Worm (Caenorhabditis elegans) whole organism, mixed stage, embryonic: ENCODE data around the gene gap-2.
"Not testable (repeated sequence)": the region's sequence is repeated elsewhere in the genome, so short reads cannot be mapped to it uniquely, and the experiment has no call there.

Experiments used
- M03D4.4 ChIP-seq: sonication (generic microtip); optimal IDR thresholded peaks from 2 replicates; lab custom pipeline; 2017; ENCODE audit warnings: mild to moderate bottlenecking, missing genetic modification characterization, missing compliant biosample characterization
- bed-3 ChIP-seq: fragments of 200-800 bp; sonication (Bioruptor generic); optimal IDR thresholded peaks from 3 replicates; lab custom pipeline; 2018; ENCODE audit warnings: mild to moderate bottlenecking, missing genetic modification characterization, moderate library complexity, missing compliant biosample characterization
- blmp-1 ChIP-seq: fragments of 150-350 bp; optimal IDR thresholded peaks from 2 replicates; lab custom pipeline; 2014; ENCODE audit warnings: missing biosample characterization, missing genetic modification characterization
- ceh-39 ChIP-seq: fragments of 150-350 bp; optimal IDR thresholded peaks from 2 replicates; lab custom pipeline; 2014; ENCODE audit warnings: missing biosample characterization, missing genetic modification characterization
- ceh-43 ChIP-seq: fragments of 200-800 bp; sonication (Bioruptor generic); optimal IDR thresholded peaks from 2 replicates; lab custom pipeline; 2018; ENCODE audit warnings: mild to moderate bottlenecking, missing genetic modification characterization, moderate library complexity, missing compliant biosample characterization
- ceh-83 ChIP-seq: fragments of 200-800 bp; sonication (Bioruptor generic); optimal IDR thresholded peaks from 2 replicates; lab custom pipeline; 2018; ENCODE audit warnings: mild to moderate bottlenecking, missing genetic modification characterization, missing compliant biosample characterization
- ces-1 ChIP-seq: fragments of 150-350 bp; optimal IDR thresholded peaks from 2 replicates; lab custom pipeline; 2014; ENCODE audit warnings: missing biosample characterization, missing genetic modification reagents, missing genetic modification characterization
- cnd-1 ChIP-seq: fragments of 200-800 bp; sonication (Bioruptor generic); optimal IDR thresholded peaks from 2 replicates; lab custom pipeline; 2018; ENCODE audit warnings: mild to moderate bottlenecking, missing genetic modification characterization, missing compliant biosample characterization
- drap-1 ChIP-seq: fragments of 200-800 bp; sonication (Bioruptor generic); optimal IDR thresholded peaks from 3 replicates; lab custom pipeline; 2018; ENCODE audit warnings: mild to moderate bottlenecking, missing genetic modification characterization, missing compliant biosample characterization
- elt-1 ChIP-seq: sonication (generic microtip); optimal IDR thresholded peaks from 2 replicates; lab custom pipeline; 2017; ENCODE audit warnings: missing genetic modification characterization, mild to moderate bottlenecking, missing compliant biosample characterization, antibody characterized with exemption, moderate library complexity, borderline replicate concordance; ENCODE audit not compliant: insufficient read depth
- elt-3 ChIP-seq: fragments of 150-350 bp; optimal IDR thresholded peaks from 2 replicates; lab custom pipeline; 2014; ENCODE audit warnings: missing biosample characterization, missing genetic modification characterization
- flh-1 ChIP-seq: fragments of 200-800 bp; sonication (Bioruptor generic); optimal IDR thresholded peaks from 2 replicates; lab custom pipeline; 2018; ENCODE audit warnings: mild to moderate bottlenecking, missing genetic modification characterization, moderate library complexity, missing compliant biosample characterization
- ham-2 ChIP-seq: fragments of 200-800 bp; sonication (Bioruptor generic); optimal IDR thresholded peaks from 2 replicates; lab custom pipeline; 2018; ENCODE audit warnings: mild to moderate bottlenecking, missing genetic modification characterization, missing compliant biosample characterization
- hlh-1 ChIP-seq: fragments of 150-350 bp; optimal IDR thresholded peaks from 2 replicates; lab custom pipeline; 2014; ENCODE audit warnings: missing biosample characterization, missing genetic modification reagents, missing genetic modification characterization
- lin-32 ChIP-seq: fragments of 200-800 bp; sonication (Bioruptor generic); optimal IDR thresholded peaks from 2 replicates; lab custom pipeline; 2018; ENCODE audit warnings: mild to moderate bottlenecking, missing genetic modification characterization, missing compliant biosample characterization
- lsy-2 ChIP-seq: fragments of 150-350 bp; optimal IDR thresholded peaks from 2 replicates; lab custom pipeline; 2014; ENCODE audit warnings: missing biosample characterization, missing genetic modification characterization
- mab-5 ChIP-seq: fragments of 150-350 bp; optimal IDR thresholded peaks from 2 replicates; lab custom pipeline; 2014; ENCODE audit warnings: missing biosample characterization, missing genetic modification characterization
- mep-1 ChIP-seq: fragments of 150-350 bp; optimal IDR thresholded peaks from 2 replicates; lab custom pipeline; 2017; ENCODE audit warnings: missing biosample characterization, missing genetic modification reagents, missing genetic modification characterization, inconsistent platforms
- mls-2 ChIP-seq: sonication (generic microtip); optimal IDR thresholded peaks from 2 replicates; lab custom pipeline; 2016; ENCODE audit warnings: mild to moderate bottlenecking, missing genetic modification characterization, moderate library complexity, missing compliant biosample characterization
- nhr-12 ChIP-seq: fragments of 150-350 bp; optimal IDR thresholded peaks from 2 replicates; lab custom pipeline; 2014; ENCODE audit warnings: missing biosample characterization, missing genetic modification characterization
- nhr-2 ChIP-seq: fragments of 150-350 bp; optimal IDR thresholded peaks from 2 replicates; lab custom pipeline; 2014; ENCODE audit warnings: missing biosample characterization, missing genetic modification characterization
- nhr-237 ChIP-seq: fragments of 150-350 bp; optimal IDR thresholded peaks from 2 replicates; lab custom pipeline; 2014; ENCODE audit warnings: missing biosample characterization, missing genetic modification characterization
- nhr-28 ChIP-seq: fragments of 150-350 bp; optimal IDR thresholded peaks from 2 replicates; lab custom pipeline; 2014; ENCODE audit warnings: missing biosample characterization, missing genetic modification characterization
- nhr-76 ChIP-seq: sonication (generic microtip); optimal IDR thresholded peaks from 2 replicates; lab custom pipeline; 2017; ENCODE audit warnings: missing biosample characterization, missing genetic modification characterization
- pha-4 ChIP-seq: fragments of 150-350 bp; optimal IDR thresholded peaks from 2 replicates; lab custom pipeline; 2018; ENCODE audit warnings: missing biosample characterization, missing genetic modification reagents, missing genetic modification characterization
- sem-2 ChIP-seq: fragments of 200-800 bp; sonication (Bioruptor generic); optimal IDR thresholded peaks from 2 replicates; lab custom pipeline; 2018; ENCODE audit warnings: mild to moderate bottlenecking, missing genetic modification characterization, missing compliant biosample characterization
- snpc-4 ChIP-seq: fragments of 150-350 bp; optimal IDR thresholded peaks from 2 replicates; lab custom pipeline; 2014; ENCODE audit warnings: missing biosample characterization, missing genetic modification characterization
- sptf-1 ChIP-seq: sonication (generic microtip); optimal IDR thresholded peaks from 2 replicates; lab custom pipeline; 2017; ENCODE audit warnings: mild to moderate bottlenecking, missing genetic modification characterization, moderate library complexity, missing compliant biosample characterization
- tbx-8 ChIP-seq: fragments of 200-800 bp; sonication (Bioruptor generic); optimal IDR thresholded peaks from 2 replicates; lab custom pipeline; 2018; ENCODE audit warnings: mild to moderate bottlenecking, missing genetic modification characterization, moderate library complexity, missing compliant biosample characterization
- unc-120 ChIP-seq: sonication (generic microtip); optimal IDR thresholded peaks from 2 replicates; lab custom pipeline; 2017; ENCODE audit warnings: missing genetic modification characterization, missing compliant biosample characterization; ENCODE audit not compliant: poor library complexity, severe bottlenecking
- unc-39 ChIP-seq: fragments of 150-350 bp; optimal IDR thresholded peaks from 2 replicates; lab custom pipeline; 2014; ENCODE audit warnings: missing biosample characterization, missing genetic modification characterization
- unc-62 ChIP-seq: fragments of 150-350 bp; optimal IDR thresholded peaks from 2 replicates; lab custom pipeline; 2014; ENCODE audit warnings: missing biosample characterization, missing genetic modification reagents, missing genetic modification characterization
- zip-8 ChIP-seq: fragments of 150-350 bp; optimal IDR thresholded peaks from 2 replicates; lab custom pipeline; 2014; ENCODE audit warnings: missing biosample characterization, missing genetic modification characterization
- ztf-11 ChIP-seq: fragments of 150-350 bp; optimal IDR thresholded peaks from 2 replicates; lab custom pipeline; 2014; ENCODE audit warnings: missing biosample characterization, missing genetic modification characterization

Gene gap-2

ce11 chrX:9456579-9456978, 15.7 kb upstream of the gap-2 start:
- no peak for TF ChIP-seq elt-1 (tag; lab: Kevin White, UChicago)
- TF ChIP-seq mep-1: no peak
- TF ChIP-seq, all 35 proteins: peak for 0

DNA sequence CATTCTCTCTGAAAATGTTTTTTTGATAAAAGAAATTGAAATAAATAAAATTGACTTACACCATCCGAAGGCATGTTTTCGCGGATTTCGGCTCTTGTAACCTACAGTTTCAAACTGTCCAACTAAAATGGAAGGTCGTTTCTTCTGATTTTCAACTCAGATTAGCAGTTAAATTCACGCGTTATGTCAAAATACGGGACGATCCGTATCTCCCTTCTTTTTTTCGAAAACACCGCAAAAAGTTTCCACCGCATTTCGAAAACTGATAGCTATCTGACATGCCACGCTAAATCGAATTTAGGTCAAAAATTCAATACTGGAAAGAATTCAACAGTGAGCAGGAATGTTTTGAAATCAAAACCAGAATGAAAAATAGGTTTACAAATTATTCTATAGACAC, 14.1 kb upstream of the gap-2 start, which contains the start of gene tba-8:
tba-8 (minus strand) TSS at position 207 of the 400 bp plus-strand sequence.
- no peak for TF ChIP-seq mls-2 (tag; lab: Kevin White, UChicago)
- no peak for TF ChIP-seq nhr-2 (tag; lab: Kevin White, UChicago)
- no peak for TF ChIP-seq mab-5 (tag; lab: Kevin White, UChicago)
- TF ChIP-seq nhr-12 (tag; lab: Kevin White, UChicago): no peak
- no peak for TF ChIP-seq hlh-1 (tag; lab: Kevin White, UChicago)
- TF ChIP-seq pha-4: no peak
- no peak for TF ChIP-seq unc-39
- TF ChIP-seq ham-2 (GFP tag; lab: Kevin White, UChicago): no peak
- no peak for TF ChIP-seq ztf-11 (tag; lab: Kevin White, UChicago)

DNA sequence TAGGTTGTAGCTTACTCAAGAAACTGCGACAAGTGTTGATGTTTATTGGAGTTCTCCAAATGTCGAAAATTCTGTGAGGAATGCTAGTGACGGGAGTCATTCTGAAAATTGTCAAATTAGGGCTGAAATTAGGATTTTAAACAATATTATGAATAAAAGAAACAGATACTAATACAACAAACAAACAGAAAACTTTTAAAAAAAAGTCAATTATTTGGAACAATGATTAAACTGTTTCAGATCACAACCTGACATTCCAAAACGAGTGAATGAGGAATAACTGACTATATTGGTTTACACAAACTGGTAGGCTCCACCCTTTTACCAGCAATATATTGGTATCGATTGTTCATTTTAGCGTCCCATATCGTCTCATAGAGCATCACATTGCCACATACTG, 11.4 kb upstream of the gap-2 start, which contains the start of gene ZK899.5:
ZK899.5 (minus strand) TSS at position 101 of the 400 bp plus-strand sequence.
- not testable (repeated sequence) for TF ChIP-seq flh-1 (GFP tag; lab: Kevin White, UChicago); pha-4; mab-5 (tag; lab: Kevin White, UChicago)

- not testable (repeated sequence) for TF ChIP-seq sem-2 (GFP tag; lab: Kevin White, UChicago); pha-4; cnd-1 (tag; lab: Kevin White, UChicago)
These were observed 9.2 kb upstream of the gap-2 start, which contains the start of gene ZK899.6 for ce11 chrX:9463045-9463444. TSS of gene ZK899.6 (plus strand) at chrX:9463345.

DNA sequence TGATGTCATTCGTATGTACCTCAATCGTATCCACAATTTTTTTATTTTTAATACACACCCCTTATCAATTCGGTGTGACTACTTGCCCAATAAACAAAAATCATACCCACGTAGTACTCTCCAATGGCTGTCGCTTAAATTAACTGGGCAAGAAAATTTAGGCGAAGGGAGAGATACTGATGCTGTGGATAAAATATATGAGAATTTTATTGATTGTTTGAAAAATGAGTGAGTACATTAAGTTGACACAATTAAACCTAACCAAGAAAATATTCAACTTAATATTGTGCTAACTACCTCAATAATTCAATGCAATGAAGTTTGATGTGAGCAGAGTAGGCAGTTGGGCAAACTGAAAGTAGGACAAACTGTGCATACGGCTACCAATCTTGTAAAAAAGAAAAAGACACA, 6.5 kb upstream of the gap-2 start:
- TF ChIP-seq sptf-1 (tag; lab: Kevin White, UChicago) (peak; percentile 74), nhr-12 (tag; lab: Kevin White, UChicago) (peak; percentile 69), ceh-39 (peak; percentile 82), snpc-4 (tag; lab: Kevin White, UChicago) (no peak), ceh-83 (GFP tag; lab: Kevin White, UChicago) (no peak), bed-3 (GFP tag; lab: Kevin White, UChicago) (no peak), nhr-237 (peak; percentile 99), cnd-1 (tag; lab: Kevin White, UChicago) (peak; percentile 55), hlh-1 (tag; lab: Kevin White, UChicago) (peak; percentile 55), mls-2 (tag; lab: Kevin White, UChicago) (peak; percentile 37), M03D4.4 (tag; lab: Kevin White, UChicago) (peak; percentile 48), nhr-2 (tag; lab: Kevin White, UChicago) (peak; percentile 53), elt-3 (tag; lab: Kevin White, UChicago) (peak; percentile 95), unc-62 (GFP tag; lab: Kevin White, UChicago) (peak; percentile 91), mab-5 (tag; lab: Kevin White, UChicago) (peak; percentile 92), blmp-1 (tag; lab: Kevin White, UChicago) (peak; percentile 54), ceh-43 (GFP tag; lab: Kevin White, UChicago) (no peak), tbx-8 (GFP tag; lab: Kevin White, UChicago) (peak; percentile 29), flh-1 (GFP tag; lab: Kevin White, UChicago) (no peak), pha-4 (peak; percentile 83), nhr-28 (tag; lab: Kevin White, UChicago) (peak; percentile 78), ces-1 (GFP tag; lab: Kevin White, UChicago) (peak; percentile 98), lsy-2 (tag; lab: Kevin White, UChicago) (peak; percentile 88), nhr-76 (tag; lab: Kevin White, UChicago) (no peak), unc-120 (tag; lab: Kevin White, UChicago) (peak; percentile 65), zip-8 (tag; lab: Kevin White, UChicago) (no peak), lin-32 (GFP tag; lab: Kevin White, UChicago) (peak; percentile 13), drap-1 (GFP tag; lab: Kevin White, UChicago) (peak; percentile 85), mep-1 (peak; percentile 79), ztf-11 (tag; lab: Kevin White, UChicago) (peak; percentile 86)
- TF ChIP-seq, all 35 proteins: peak for 23
